Fruit fly (Drosophila melanogaster) whole organism, prepupa: ENCODE data around the gene mRpL16.
A peak's percentile ranks its signal among the peaks of the same experiment; 100 is the strongest.

Experiments used
- CG10669 ChIP-seq: fragments of 200-800 bp; sonication (Bioruptor generic); optimal IDR thresholded peaks from 3 replicates; lab custom pipeline; 2018; ENCODE audit warnings: missing biosample characterization, mild to moderate bottlenecking, missing genetic modification characterization, moderate library complexity
- CG11294 ChIP-seq: fragments of 200-800 bp; sonication (Bioruptor generic); IDR thresholded peaks from 2 replicates; pipeline ENCODE4 v1.3.6; 2022; ENCODE audit warnings: missing biosample characterization, missing genetic modification characterization
- CG11762 ChIP-seq: fragments of 200-800 bp; sonication (Bioruptor generic); optimal IDR thresholded peaks from 3 replicates; lab custom pipeline; 2016; ENCODE audit warnings: missing biosample characterization, missing genetic modification characterization; ENCODE audit not compliant: insufficient read depth
- CG1621 ChIP-seq: fragments of 200-800 bp; sonication (Bioruptor generic); optimal IDR thresholded peaks from 3 replicates; lab custom pipeline; 2018; ENCODE audit warnings: missing biosample characterization, mild to moderate bottlenecking, missing genetic modification characterization
- CG16779 ChIP-seq: fragments of 200-800 bp; sonication (Bioruptor generic); optimal IDR thresholded peaks from 3 replicates; lab custom pipeline; 2017; ENCODE audit warnings: missing biosample characterization, mild to moderate bottlenecking, missing genetic modification characterization
- CG3032 ChIP-seq: fragments of 200-800 bp; optimal IDR thresholded peaks from 2 replicates; lab custom pipeline; 2019; ENCODE audit warnings: missing biosample characterization, mild to moderate bottlenecking, missing genetic modification characterization, moderate library complexity
- CG31627 ChIP-seq: fragments of 200-800 bp; sonication (Bioruptor generic); optimal IDR thresholded peaks from 3 replicates; lab custom pipeline; 2016; ENCODE audit warnings: missing biosample characterization, missing genetic modification characterization
- CG32006 ChIP-seq: fragments of 200-800 bp; sonication (Bioruptor generic); optimal IDR thresholded peaks from 3 replicates; lab custom pipeline; 2017; ENCODE audit warnings: missing biosample characterization, mild to moderate bottlenecking, missing genetic modification characterization
- CG34406 ChIP-seq: fragments of 200-800 bp; sonication (Bioruptor generic); optimal IDR thresholded peaks from 3 replicates; lab custom pipeline; 2016; ENCODE audit warnings: missing biosample characterization, missing genetic modification characterization
- CG3919 ChIP-seq: fragments of 200-800 bp; sonication (Bioruptor generic); optimal IDR thresholded peaks from 3 replicates; lab custom pipeline; 2016; ENCODE audit warnings: missing biosample characterization, missing genetic modification characterization
- CG4318 ChIP-seq: fragments of 200-800 bp; sonication (Bioruptor generic); optimal IDR thresholded peaks from 3 replicates; lab custom pipeline; 2017; ENCODE audit warnings: missing biosample characterization, mild to moderate bottlenecking, missing genetic modification characterization
- CG6163 ChIP-seq: fragments of 200-800 bp; sonication (Bioruptor generic); IDR thresholded peaks from 3 replicates; pipeline ENCODE4 v1.3.6; 2022; ENCODE audit warnings: missing biosample characterization, missing genetic modification characterization
- CG6792 ChIP-seq: fragments of 200-800 bp; sonication (Bioruptor generic); optimal IDR thresholded peaks from 3 replicates; lab custom pipeline; 2016; ENCODE audit warnings: missing biosample characterization, missing genetic modification characterization
- CG6808 ChIP-seq: fragments of 200-800 bp; sonication (Bioruptor generic); optimal IDR thresholded peaks from 3 replicates; lab custom pipeline; 2017; ENCODE audit warnings: missing biosample characterization, missing genetic modification characterization, mild to moderate bottlenecking, moderate library complexity, missing genetic modification reagents
- CG6854 ChIP-seq: fragments of 200-800 bp; sonication (Bioruptor generic); optimal IDR thresholded peaks from 2 replicates; lab custom pipeline; 2017; ENCODE audit warnings: missing biosample characterization, mild to moderate bottlenecking, missing genetic modification characterization
- CG7368 ChIP-seq: fragments of 200-800 bp; sonication (Bioruptor generic); optimal IDR thresholded peaks from 3 replicates; lab custom pipeline; 2016; ENCODE audit warnings: missing biosample characterization, missing genetic modification characterization
- CG8119 ChIP-seq: fragments of 200-800 bp; sonication (Bioruptor generic); IDR thresholded peaks from 3 replicates; pipeline ENCODE4 v1.3.6; 2022; ENCODE audit warnings: missing biosample characterization, missing genetic modification characterization
- CG8319 ChIP-seq: fragments of 200-800 bp; sonication (Bioruptor generic); optimal IDR thresholded peaks from 3 replicates; lab custom pipeline; 2016; ENCODE audit warnings: missing biosample characterization, missing genetic modification characterization
- CG8632 ChIP-seq: fragments of 200-800 bp; sonication (Bioruptor generic); optimal IDR thresholded peaks from 3 replicates; lab custom pipeline; 2016; ENCODE audit warnings: missing biosample characterization, missing genetic modification characterization
- Eip75B ChIP-seq: fragments of 200-800 bp; sonication (Bioruptor generic); optimal IDR thresholded peaks from 3 replicates; lab custom pipeline; 2016; ENCODE audit warnings: missing biosample characterization, missing genetic modification characterization
- Eip78C ChIP-seq: fragments of 200-800 bp; sonication (Bioruptor generic); peaks from one replicate; lab custom pipeline; 2016; ENCODE audit warnings: missing biosample characterization, missing genetic modification characterization
- Eip93F ChIP-seq: fragments of 200-800 bp; sonication (Bioruptor generic); optimal IDR thresholded peaks from 2 replicates; lab custom pipeline; 2016; ENCODE audit warnings: missing biosample characterization, mild to moderate bottlenecking, missing genetic modification characterization
- Ets21C ChIP-seq: fragments of 200-800 bp; sonication (Bioruptor generic); optimal IDR thresholded peaks from 3 replicates; lab custom pipeline; 2016; ENCODE audit warnings: missing biosample characterization, missing genetic modification characterization
- Ets96B ChIP-seq: fragments of 200-800 bp; optimal IDR thresholded peaks from 2 replicates; lab custom pipeline; 2019; ENCODE audit warnings: missing biosample characterization, mild to moderate bottlenecking, missing genetic modification characterization, moderate library complexity
- Gug ChIP-seq: fragments of 200-800 bp; sonication (Bioruptor generic); IDR thresholded peaks from 2 replicates; pipeline ENCODE4 v1.3.6; 2022; ENCODE audit warnings: missing biosample characterization, missing genetic modification characterization
- Hr38 ChIP-seq: sonication (Bioruptor generic); optimal IDR thresholded peaks from 2 replicates; lab custom pipeline; 2016; ENCODE audit warnings: missing biosample characterization, missing genetic modification characterization
- Hr39 ChIP-seq: fragments of 200-800 bp; sonication (Bioruptor generic); optimal IDR thresholded peaks from 2 replicates; lab custom pipeline; 2016; ENCODE audit warnings: missing biosample characterization, missing genetic modification characterization
- Hr4 ChIP-seq: fragments of 200-800 bp; sonication (Bioruptor generic); optimal IDR thresholded peaks from 3 replicates; lab custom pipeline; 2016; ENCODE audit warnings: missing biosample characterization, missing genetic modification characterization
- Lpt ChIP-seq: fragments of 200-800 bp; sonication (Bioruptor generic); optimal IDR thresholded peaks from 3 replicates; lab custom pipeline; 2016; ENCODE audit warnings: missing biosample characterization, missing genetic modification characterization
- Met ChIP-seq: fragments of 200-800 bp; sonication (Bioruptor generic); optimal IDR thresholded peaks from 3 replicates; lab custom pipeline; 2016; ENCODE audit warnings: missing biosample characterization, missing genetic modification characterization
- OdsH ChIP-seq: fragments of 200-800 bp; sonication (Bioruptor generic); optimal IDR thresholded peaks from 3 replicates; lab custom pipeline; 2016; ENCODE audit warnings: missing biosample characterization, missing genetic modification characterization
- Smox ChIP-seq: fragments of 200-800 bp; sonication (Bioruptor generic); optimal IDR thresholded peaks from 3 replicates; lab custom pipeline; 2016; ENCODE audit warnings: missing biosample characterization, missing genetic modification characterization
- Sox102F ChIP-seq: fragments of 200-800 bp; sonication (Bioruptor generic); optimal IDR thresholded peaks from 2 replicates; lab custom pipeline; 2016; ENCODE audit warnings: missing biosample characterization, mild to moderate bottlenecking, missing genetic modification characterization
- Sox14 ChIP-seq: fragments of 200-800 bp; sonication (Bioruptor generic); optimal IDR thresholded peaks from 3 replicates; lab custom pipeline; 2016; ENCODE audit warnings: missing biosample characterization, missing genetic modification characterization
- achi ChIP-seq: fragments of 200-800 bp; sonication (Bioruptor generic); optimal IDR thresholded peaks from 3 replicates; lab custom pipeline; 2016; ENCODE audit warnings: missing biosample characterization, missing genetic modification characterization
- acj6 ChIP-seq: fragments of 200-800 bp; sonication (Bioruptor generic); optimal IDR thresholded peaks from 3 replicates; lab custom pipeline; 2016; ENCODE audit warnings: missing biosample characterization, missing genetic modification characterization
- cyc ChIP-seq: fragments of 200-800 bp; sonication (Bioruptor generic); optimal IDR thresholded peaks from 3 replicates; lab custom pipeline; 2016; ENCODE audit warnings: missing biosample characterization, missing genetic modification characterization
- dsx ChIP-seq: fragments of 200-800 bp; optimal IDR thresholded peaks from 3 replicates; lab custom pipeline; 2019; ENCODE audit warnings: missing biosample characterization, mild to moderate bottlenecking, missing genetic modification characterization, moderate library complexity; ENCODE audit not compliant: poor library complexity, severe bottlenecking
- eg ChIP-seq: fragments of 200-800 bp; sonication (Bioruptor generic); IDR thresholded peaks from 3 replicates; pipeline ENCODE4 v1.3.6; 2022; ENCODE audit warnings: missing biosample characterization, missing genetic modification characterization
- fd59A ChIP-seq: fragments of 200-800 bp; sonication (Bioruptor generic); optimal IDR thresholded peaks from 2 replicates; lab custom pipeline; 2017; ENCODE audit warnings: missing biosample characterization, mild to moderate bottlenecking, missing genetic modification characterization, missing genetic modification reagents
- lz ChIP-seq: fragments of 200-800 bp; sonication (Bioruptor generic); optimal IDR thresholded peaks from 3 replicates; lab custom pipeline; 2016; ENCODE audit warnings: missing biosample characterization, missing genetic modification characterization
- net ChIP-seq: fragments of 200-800 bp; sonication (Bioruptor generic); optimal IDR thresholded peaks from 3 replicates; lab custom pipeline; 2016; ENCODE audit warnings: missing biosample characterization, missing genetic modification characterization
- salr ChIP-seq, 2 experiments: fragments of 200-800 bp; sonication (Bioruptor generic); optimal IDR thresholded peaks; 3 replicates each; lab custom pipeline; 2016 to 2018; ENCODE audit warnings: missing biosample characterization in 2 of 2, missing genetic modification characterization in 2 of 2, mild to moderate bottlenecking in 1 of 2
- spab ChIP-seq: fragments of 200-800 bp; sonication (Bioruptor generic); optimal IDR thresholded peaks from 2 replicates; lab custom pipeline; 2017; ENCODE audit warnings: missing biosample characterization, mild to moderate bottlenecking, missing genetic modification characterization, missing genetic modification reagents
- svp ChIP-seq: fragments of 200-800 bp; sonication (Bioruptor generic); peaks from one replicate; lab custom pipeline; 2016; ENCODE audit warnings: missing biosample characterization, missing genetic modification characterization
- topi ChIP-seq: fragments of 200-800 bp; sonication (Bioruptor generic); optimal IDR thresholded peaks from 3 replicates; lab custom pipeline; 2016; ENCODE audit warnings: missing biosample characterization, missing genetic modification characterization
- vri ChIP-seq: fragments of 200-800 bp; sonication (Bioruptor generic); optimal IDR thresholded peaks from 3 replicates; lab custom pipeline; 2016; ENCODE audit warnings: missing biosample characterization, mild to moderate bottlenecking, missing genetic modification characterization

mRpL16 gene

dm6 chrX:1879606-1880110, 10.4 kb upstream of the mRpL16 start, which contains the start of gene CG14818 (continued):
- TF ChIP-seq Sox102F (no peak), OdsH (GFP tag; lab: Kevin White, UChicago) (no peak), CG31627 (GFP tag; lab: Kevin White, UChicago) (peak; percentile 71), achi (GFP tag; lab: Kevin White, UChicago) (peak; percentile 54), Gug (GFP tag; lab: Robert Waterston, UW) (peak; percentile 42), CG8632 (GFP tag; lab: Kevin White, UChicago) (no peak), CG6792 (GFP tag; lab: Kevin White, UChicago) (peak; percentile 35), Met (GFP tag; lab: Kevin White, UChicago) (peak; percentile 73), vri (no peak), dsx (GFP tag; lab: Kevin White, UChicago) (peak; percentile 17), eg (peak; percentile 79), CG34406 (GFP tag; lab: Kevin White, UChicago) (peak; percentile 41), Hr38 (GFP tag; lab: Kevin White, UChicago) (no peak), CG8319 (no peak), CG8119 (GFP tag; lab: Robert Waterston, UW) (peak; percentile 54; the same call in 2 of the 3 replicates)

- TF ChIP-seq achi (GFP tag; lab: Kevin White, UChicago) (peak; percentile 25), CG10669 (GFP tag; lab: Kevin White, UChicago) (no peak), salr (GFP tag; optimal IDR thresholded peaks at IDR 0.05; lab: Kevin White, UChicago) (no peak), Lpt (GFP tag; lab: Kevin White, UChicago) (no peak), Gug (GFP tag; lab: Robert Waterston, UW) (0 out of 2 replicates have a peak, but pooled peaks have one; percentile 29), CG6792 (GFP tag; lab: Kevin White, UChicago) (peak; percentile 7), CG32006 (GFP tag; lab: Kevin White, UChicago) (peak; percentile 33), CG1621 (tag; lab: Kevin White, UChicago) (no peak), dsx (GFP tag; lab: Kevin White, UChicago) (no peak), CG3919 (GFP tag; lab: Kevin White, UChicago) (peak; percentile 40), Hr39 (GFP tag; lab: Kevin White, UChicago) (peak; percentile 54), fd59A (GFP tag; lab: Kevin White, UChicago) (no peak), cyc (GFP tag; lab: Kevin White, UChicago) (peak; percentile 43), CG6854 (GFP tag; lab: Kevin White, UChicago) (no peak), OdsH (GFP tag; lab: Kevin White, UChicago) (no peak), CG6163 (GFP tag; lab: Robert Waterston, UW) (peak; percentile 46; the same call in 2 of the 3 replicates), CG4318 (GFP tag; lab: Kevin White, UChicago) (no peak), net (GFP tag; lab: Kevin White, UChicago) (no peak), acj6 (peak; percentile 45), CG3032 (peak; percentile 48), Ets21C (GFP tag; lab: Kevin White, UChicago) (peak; percentile 2), CG11294 (GFP tag; lab: Robert Waterston, UW) (0 out of 2 replicates have a peak, but pooled peaks have one; percentile 29), Eip78C (GFP tag; lab: Kevin White, UChicago) (peak; percentile 70), CG34406 (GFP tag; lab: Kevin White, UChicago) (no peak), svp (peak; percentile 14), Sox102F (no peak), Eip93F (GFP tag; lab: Kevin White, UChicago) (no peak), Met (GFP tag; lab: Kevin White, UChicago) (no peak), Eip75B (GFP tag; lab: Kevin White, UChicago) (no peak), topi (GFP tag; lab: Kevin White, UChicago) (peak; percentile 43), CG31627 (GFP tag; lab: Kevin White, UChicago) (peak; percentile 41), CG6808 (GFP tag; lab: Kevin White, UChicago) (no peak), lz (GFP tag; lab: Kevin White, UChicago) (peak; percentile 41), Hr4 (GFP tag; lab: Kevin White, UChicago) (no peak), eg (peak; percentile 59; the same call in 2 of the 3 replicates), CG11762 (no peak), spab (GFP tag; lab: Kevin White, UChicago) (no peak), vri (no peak), CG16779 (tag; lab: Kevin White, UChicago) (no peak), CG8632 (GFP tag; lab: Kevin White, UChicago) (no peak), Ets96B (peak; percentile 10), CG8119 (GFP tag; lab: Robert Waterston, UW) (no peak), CG7368 (GFP tag; lab: Kevin White, UChicago) (no peak), Smox (GFP tag; lab: Kevin White, UChicago) (peak; percentile 33), Sox14 (GFP tag; lab: Kevin White, UChicago) (peak; percentile 40)
Measured at dm6 chrX:1880139-1880556, 9.9 kb upstream of the mRpL16 start, which contains the start of gene Coa8. TSS of gene Coa8 (plus strand) at chrX:1880282.
